Fruit fly (Drosophila melanogaster): ENCODE results near the gene CG42680.

The CG42680 gene

DNA sequence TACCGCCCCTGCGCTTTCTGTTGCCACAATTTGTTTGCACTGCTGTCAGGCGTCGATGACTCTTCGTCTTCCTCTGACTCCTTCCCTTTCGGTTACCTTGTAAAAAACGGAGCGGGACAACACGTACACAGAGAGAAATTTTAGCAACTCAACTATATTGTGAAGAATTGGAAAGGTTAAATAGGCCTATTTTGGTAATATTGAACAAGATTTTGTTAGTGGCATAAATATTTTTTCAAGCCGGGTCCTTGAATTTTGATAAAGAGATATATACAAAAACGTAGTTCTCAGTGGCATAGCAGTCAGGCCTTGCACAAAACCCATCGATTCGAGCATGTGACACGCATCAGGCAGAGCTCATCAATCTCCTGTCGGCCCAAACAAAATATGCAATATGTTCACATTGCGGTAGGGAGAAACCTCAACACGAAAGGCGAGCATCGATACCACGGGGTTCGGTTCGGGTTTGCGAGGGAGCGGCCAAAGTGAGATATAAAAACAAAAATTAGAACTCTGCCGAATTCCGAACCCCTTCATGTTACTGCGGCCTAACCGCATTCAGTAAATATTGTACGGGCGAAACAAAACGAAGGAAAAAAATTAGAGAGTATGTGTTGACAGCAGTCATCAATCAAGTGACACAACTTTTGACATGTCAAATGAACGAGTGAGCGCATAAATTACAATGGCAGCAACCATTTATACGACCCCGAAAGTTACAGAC, 34.0 kb downstream of the CG42680 start (continued):
- TF ChIP-seq CG7556 (GFP tag; optimal IDR thresholded peaks at IDR 0.05) (peak; percentile 71), CG10274 (GFP tag; optimal IDR thresholded peaks at IDR 0.05) (peak; percentile 46), Awh (GFP tag; IDR thresholded peaks at IDR 0.05) (peak; percentile 72), CG33213 (GFP tag; optimal IDR thresholded peaks at IDR 0.05) (peak; percentile 78), Abd-B (GFP tag; optimal IDR thresholded peaks at IDR 0.05) (peak; percentile 56), CG13287 (GFP tag; IDR thresholded peaks at IDR 0.05; ENCODE audit: partially characterized antibody) (no peak), CG8089 (GFP tag; optimal IDR thresholded peaks at IDR 0.05) (peak; percentile 62), CG11560 (tag; IDR thresholded peaks at IDR 0.05) (no peak), fru (optimal IDR thresholded peaks at IDR 0.05) (no peak), CG4730 (GFP tag; IDR thresholded peaks at IDR 0.05) (peak; percentile 60; the same call in 1 of the 2 replicates), ERR (GFP tag; optimal IDR thresholded peaks at IDR 0.05) (peak; percentile 53), lab (GFP tag; optimal IDR thresholded peaks at IDR 0.05) (peak; percentile 75), D19A (tag; optimal IDR thresholded peaks at IDR 0.05) (peak; percentile 16), Deaf1 (tag; optimal IDR thresholded peaks at IDR 0.05) (peak; percentile 55), salm (tag; optimal IDR thresholded peaks at IDR 0.05) (no peak), CG1603 (tag; optimal IDR thresholded peaks at IDR 0.05) (peak; percentile 82), CG16779 (GFP tag; IDR thresholded peaks at IDR 0.05) (no peak), ewg (GFP tag; optimal IDR thresholded peaks at IDR 0.05) (peak; percentile 48), Lim3 (GFP tag; IDR thresholded peaks at IDR 0.05) (0 out of 2 replicates have a peak, but pooled peaks have one; percentile 28), phol (tag; optimal IDR thresholded peaks at IDR 0.05) (peak; percentile 84), aop (GFP tag; IDR thresholded peaks at IDR 0.05) (no peak), D (optimal IDR thresholded peaks at IDR 0.05) (no peak), D (GFP tag; optimal IDR thresholded peaks at IDR 0.05) (peak; percentile 63), CG7745 (tag; optimal IDR thresholded peaks at IDR 0.05) (peak; percentile 77), CG12219 (GFP tag; optimal IDR thresholded peaks at IDR 0.05) (peak; percentile 15), cwo (GFP tag; optimal IDR thresholded peaks at IDR 0.05) (peak; percentile 48), trem (tag; optimal IDR thresholded peaks at IDR 0.05) (peak; percentile 81), CG6254 (GFP tag; optimal IDR thresholded peaks at IDR 0.05) (peak; percentile 75), Dp (GFP tag; optimal IDR thresholded peaks at IDR 0.05) (no peak), Dbx (GFP tag; IDR thresholded peaks at IDR 0.05) (0 out of 3 replicates have a peak, but pooled peaks have one; percentile 40), CG30020 (tag; optimal IDR thresholded peaks at IDR 0.05) (peak; percentile 49), CG7357 (GFP tag; IDR thresholded peaks at IDR 0.05) (peak; percentile 65; the same call in 1 of the 3 replicates), sug (tag; optimal IDR thresholded peaks at IDR 0.05) (peak; percentile 16), br (optimal IDR thresholded peaks at IDR 0.05) (no peak), Scr (GFP tag; IDR thresholded peaks at IDR 0.05; ENCODE audit: partially characterized antibody) (no peak), Antp (GFP tag; optimal IDR thresholded peaks at IDR 0.05) (peak; percentile 85), Ets65A (GFP tag) (peak; percentile 95), unc-4 (GFP tag; IDR thresholded peaks at IDR 0.05; ENCODE audit: partially characterized antibody) (no peak), lilli (GFP tag; optimal IDR thresholded peaks at IDR 0.05) (peak; percentile 69), fd3F (GFP tag; optimal IDR thresholded peaks at IDR 0.05) (no peak), H15 (GFP tag; IDR thresholded peaks at IDR 0.05) (peak; percentile 62; the same call in 2 of the 3 replicates), CG2129 (GFP tag; IDR thresholded peaks at IDR 0.05; ENCODE audit: partially characterized antibody) (no peak), sna (GFP tag; IDR thresholded peaks at IDR 0.05; ENCODE audit: partially characterized antibody) (no peak), CG9797 (GFP tag; optimal IDR thresholded peaks at IDR 0.05) (no peak), wdn (GFP tag; IDR thresholded peaks at IDR 0.05) (no peak), Dref (GFP tag; IDR thresholded peaks at IDR 0.05) (no peak), CG7928 (GFP tag; optimal IDR thresholded peaks at IDR 0.05) (no peak), kay (GFP tag; optimal IDR thresholded peaks at IDR 0.05) (no peak), CG11398 (GFP tag; optimal IDR thresholded peaks at IDR 0.05) (peak; percentile 26), CG3281 (GFP tag; optimal IDR thresholded peaks at IDR 0.05) (peak; percentile 9)
